Fruit fly (Drosophila melanogaster) whole organism, pupa: ENCODE measurements around the gene CG17271.

Experiments
- CG10348 ChIP-seq: fragments of 200-800 bp; sonication (Bioruptor generic); IDR thresholded peaks from 2 replicates; pipeline ENCODE4 v1.3.6; 2022; ENCODE audit warnings: missing biosample characterization, missing genetic modification characterization
- CG12605 ChIP-seq: fragments of 200-800 bp; sonication (Bioruptor generic); IDR thresholded peaks from 2 replicates; pipeline ENCODE4 v1.3.6; 2022; ENCODE audit warnings: missing biosample characterization, missing genetic modification characterization
- CG13204 ChIP-seq: fragments of 200-800 bp; sonication (Bioruptor generic); optimal IDR thresholded peaks from 2 replicates; lab custom pipeline; 2018; ENCODE audit warnings: missing biosample characterization, mild to moderate bottlenecking, missing genetic modification characterization, moderate library complexity
- CG14655 ChIP-seq: fragments of 200-800 bp; sonication (Bioruptor generic); optimal IDR thresholded peaks from 3 replicates; lab custom pipeline; 2017; ENCODE audit warnings: mild to moderate bottlenecking, missing biosample characterization, missing genetic modification reagents, missing genetic modification characterization
- CG15710 ChIP-seq: fragments of 200-800 bp; sonication (Bioruptor generic); optimal IDR thresholded peaks from 2 replicates; lab custom pipeline; 2018; ENCODE audit warnings: missing biosample characterization, mild to moderate bottlenecking, missing genetic modification characterization, moderate library complexity
- CG17806 ChIP-seq: fragments of 200-800 bp; sonication (Bioruptor generic); optimal IDR thresholded peaks from 2 replicates; lab custom pipeline; 2018; ENCODE audit warnings: missing biosample characterization, mild to moderate bottlenecking, missing genetic modification characterization, moderate library complexity
- CG32121 ChIP-seq: fragments of 200-800 bp; sonication (Bioruptor generic); IDR thresholded peaks from 2 replicates; pipeline ENCODE4 v1.3.6; 2022; ENCODE audit warnings: missing biosample characterization, missing genetic modification characterization
- CG34367 ChIP-seq: fragments of 200-800 bp; sonication (Bioruptor generic); optimal IDR thresholded peaks from 2 replicates; lab custom pipeline; 2018; ENCODE audit warnings: missing biosample characterization, mild to moderate bottlenecking, missing genetic modification characterization
- CG4496 ChIP-seq: fragments of 200-800 bp; sonication (Bioruptor generic); IDR thresholded peaks from 3 replicates; pipeline ENCODE4 v1.3.6; 2022; ENCODE audit warnings: missing biosample characterization, missing genetic modification characterization
- CG8159 ChIP-seq: fragments of 200-800 bp; sonication (Bioruptor generic); optimal IDR thresholded peaks from 3 replicates; lab custom pipeline; 2018; ENCODE audit warnings: missing biosample characterization, mild to moderate bottlenecking, missing genetic modification characterization, moderate library complexity
- CG8301 ChIP-seq: fragments of 200-800 bp; sonication (Bioruptor generic); optimal IDR thresholded peaks from 2 replicates; lab custom pipeline; 2018; ENCODE audit warnings: missing biosample characterization, mild to moderate bottlenecking, missing genetic modification characterization
- CG9948 ChIP-seq: fragments of 200-800 bp; sonication (Bioruptor generic); optimal IDR thresholded peaks from 2 replicates; lab custom pipeline; 2018; ENCODE audit warnings: missing biosample characterization, mild to moderate bottlenecking, missing genetic modification characterization, moderate library complexity
- D1 ChIP-seq: fragments of 200-800 bp; sonication (Bioruptor generic); optimal IDR thresholded peaks from 2 replicates; lab custom pipeline; 2018; ENCODE audit warnings: missing biosample characterization, mild to moderate bottlenecking, missing genetic modification characterization, moderate library complexity
- EcR ChIP-seq: fragments of 200-800 bp; sonication (Bioruptor generic); optimal IDR thresholded peaks from 3 replicates; lab custom pipeline; 2019; ENCODE audit warnings: missing biosample characterization, missing genetic modification characterization, mild to moderate bottlenecking, moderate library complexity, missing genetic modification reagents
- Ets98B ChIP-seq: fragments of 200-800 bp; sonication (Bioruptor generic); IDR thresholded peaks from 2 replicates; pipeline ENCODE4 v1.3.6; 2022; ENCODE audit warnings: missing biosample characterization, missing genetic modification characterization
- Pif1A ChIP-seq: fragments of 200-800 bp; sonication (Bioruptor generic); optimal IDR thresholded peaks from 3 replicates; lab custom pipeline; 2016; ENCODE audit warnings: missing biosample characterization, missing genetic modification characterization
- Pif1B ChIP-seq: fragments of 200-800 bp; sonication (Bioruptor generic); optimal IDR thresholded peaks from 3 replicates; lab custom pipeline; 2016; ENCODE audit warnings: missing biosample characterization, missing genetic modification characterization
- Snoo ChIP-seq: fragments of 200-800 bp; sonication (Bioruptor generic); optimal IDR thresholded peaks from 3 replicates; lab custom pipeline; 2017; ENCODE audit warnings: missing biosample characterization, mild to moderate bottlenecking, missing genetic modification characterization, inconsistent platforms
- fd96Ca ChIP-seq: fragments of 200-800 bp; sonication (Bioruptor generic); IDR thresholded peaks from 3 replicates; pipeline ENCODE4 v1.3.6; 2022; ENCODE audit warnings: missing biosample characterization, missing genetic modification characterization
- gl ChIP-seq: fragments of 200-800 bp; sonication (Bioruptor generic); optimal IDR thresholded peaks from 2 replicates; lab custom pipeline; 2018; ENCODE audit warnings: missing biosample characterization, mild to moderate bottlenecking, missing genetic modification characterization
- rn ChIP-seq: fragments of 200-800 bp; sonication (Bioruptor generic); IDR thresholded peaks from 2 replicates; pipeline ENCODE4 v1.3.6; 2022; ENCODE audit warnings: missing biosample characterization, missing genetic modification characterization

CG17271 gene

DNA sequence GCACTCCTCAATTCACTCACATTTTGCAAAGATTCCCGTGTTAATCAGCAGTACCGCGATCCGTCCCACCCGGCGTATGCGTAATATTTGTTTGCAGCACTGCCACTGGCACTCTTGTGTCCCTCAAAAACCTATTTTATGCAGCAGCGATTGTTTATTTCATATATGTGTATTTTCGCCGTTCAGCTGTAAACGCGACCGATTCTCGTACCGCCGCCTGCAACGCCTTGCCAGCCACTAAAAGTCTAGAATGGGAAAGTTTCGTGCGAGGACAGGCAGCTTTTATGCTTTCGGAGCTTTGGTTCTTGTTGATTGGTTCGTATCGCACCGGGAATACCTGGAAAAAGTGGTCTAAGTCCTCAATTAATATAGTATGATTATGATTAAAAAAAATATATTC, 3.0 kb downstream of the CG17271 start, which contains the start of gene CG17270:
TSS of gene CG17270 (minus strand) at position 241 of the 400 bp plus-strand sequence.
- TF ChIP-seq CG32121 (0 out of 2 replicates have a peak, but pooled peaks have one; percentile 8), Pif1A (GFP tag; lab: Kevin White, UChicago) (no peak)

DNA sequence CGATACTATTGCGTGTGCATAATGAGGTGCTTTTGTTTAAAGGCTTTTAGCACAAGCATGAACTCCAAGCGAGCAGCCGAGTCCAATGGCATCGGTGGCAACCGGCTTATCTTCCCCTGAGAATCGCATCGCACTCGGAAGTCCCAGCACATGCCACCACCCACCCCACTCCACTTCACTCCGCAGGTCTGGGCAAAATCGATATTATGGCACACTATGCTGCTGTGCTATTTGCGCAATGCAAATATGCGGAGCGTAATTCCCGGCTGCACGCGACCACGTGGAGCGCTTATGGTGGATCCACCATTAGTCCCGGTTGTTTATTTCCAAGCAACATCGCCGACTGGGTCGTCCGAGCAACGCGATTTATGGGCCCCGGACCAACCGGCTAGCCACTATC, 3.4 kb downstream of the CG17271 start:
- TF ChIP-seq CG4496, result 0 out of 3 replicates have a peak, but pooled peaks have one; percentile 20
- no peak for TF ChIP-seq D1
- TF ChIP-seq CG13204 (GFP tag; lab: Kevin White, UChicago), result no peak
- TF ChIP-seq CG34367, result no peak
- TF ChIP-seq CG8159, result no peak

- TF ChIP-seq D1, result peak; percentile 10
- TF ChIP-seq CG17806 (tag; lab: Kevin White, UChicago), result no peak
Measured at dm6 chr3R:20816008-20816407, 5.6 kb downstream of the CG17271 start, which contains the start of gene Fancd2. TSS of gene Fancd2 (minus strand) at chr3R:20816190.

dm6 chr3R:20802253-20802652, 19.4 kb downstream of the CG17271 start:
- no peak for TF ChIP-seq CG4496
- no peak for TF ChIP-seq Pif1A (GFP tag; lab: Kevin White, UChicago)
- TF ChIP-seq Pif1B, result no peak
- TF ChIP-seq CG34367, result no peak
- TF ChIP-seq Snoo (tag; lab: Kevin White, UChicago), result no peak
- no peak for TF ChIP-seq CG17806 (tag; lab: Kevin White, UChicago)
- no peak for TF ChIP-seq rn (GFP tag; lab: Robert Waterston, UW)
- no peak for TF ChIP-seq CG15710 (tag; lab: Kevin White, UChicago)

DNA sequence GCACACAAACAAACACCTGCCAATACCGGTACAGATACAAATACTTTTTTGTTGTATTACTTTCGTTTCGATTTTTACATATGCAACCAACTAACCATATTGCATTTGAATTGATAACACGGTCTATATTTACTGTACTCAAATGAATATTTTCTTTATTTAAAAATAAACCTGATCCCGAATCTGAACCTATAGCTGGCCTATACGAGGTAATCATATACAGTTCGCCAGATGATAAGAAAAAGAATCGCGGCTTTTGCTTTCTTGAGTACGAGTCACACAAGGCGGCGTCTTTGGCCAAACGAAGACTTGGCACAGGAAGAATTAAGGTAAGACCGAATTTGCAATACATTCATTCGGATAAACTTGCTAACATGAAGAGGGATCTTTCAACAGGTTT, 24.7 kb downstream of the CG17271 start:
- no peak for TF ChIP-seq CG12605 (GFP tag; lab: Robert Waterston, UW)
- no peak for TF ChIP-seq Pif1A (GFP tag; lab: Kevin White, UChicago)
- no peak for TF ChIP-seq CG4496
- TF ChIP-seq EcR (GFP tag; lab: Kevin White, UChicago), result no peak
- no peak for TF ChIP-seq CG9948
- no peak for TF ChIP-seq D1
- TF ChIP-seq CG10348 (GFP tag; lab: Robert Waterston, UW), result no peak
- no peak for TF ChIP-seq rn (GFP tag; lab: Robert Waterston, UW)
- TF ChIP-seq fd96Ca (GFP tag; lab: Robert Waterston, UW), result no peak
- no peak for TF ChIP-seq CG15710 (tag; lab: Kevin White, UChicago)
- TF ChIP-seq Snoo (tag; lab: Kevin White, UChicago), result no peak
- no peak for TF ChIP-seq CG8159
- no peak for TF ChIP-seq gl (tag; lab: Kevin White, UChicago)
- TF ChIP-seq, all 21 proteins: peak for 0

DNA sequence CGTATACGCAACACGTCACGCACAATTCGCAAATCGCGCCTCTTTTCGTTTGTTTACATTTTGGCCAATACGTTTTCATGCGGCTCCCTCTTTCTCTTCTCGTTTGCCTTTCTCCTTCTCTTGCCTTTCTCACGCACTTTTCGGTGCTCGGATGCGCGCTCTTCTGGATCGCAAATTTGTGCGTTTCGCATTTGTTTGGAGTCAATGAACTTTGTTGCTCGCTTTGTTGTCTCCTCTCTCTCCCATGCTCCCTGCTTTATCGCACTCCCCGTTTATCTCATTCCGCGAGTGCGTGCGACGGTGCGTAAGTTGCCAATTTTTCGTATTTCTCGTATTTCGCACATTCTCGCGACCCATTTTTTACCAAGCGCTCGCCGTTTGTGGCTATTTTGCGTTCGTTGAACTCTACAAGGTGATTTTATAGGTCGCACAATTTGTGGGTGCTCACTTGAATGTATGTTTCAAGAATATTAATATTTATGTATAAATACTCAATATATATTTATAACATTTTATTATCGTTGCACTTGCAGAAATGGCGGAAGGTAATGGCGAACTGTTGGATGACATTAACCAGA, 30.3 kb downstream of the CG17271 start:
- TF ChIP-seq CG4496 (0 out of 3 replicates have a peak, but pooled peaks have one; percentile 25), CG15710 (tag; lab: Kevin White, UChicago) (no peak), gl (tag; lab: Kevin White, UChicago) (no peak), CG9948 (no peak), EcR (GFP tag; lab: Kevin White, UChicago) (peak; percentile 90)

DNA sequence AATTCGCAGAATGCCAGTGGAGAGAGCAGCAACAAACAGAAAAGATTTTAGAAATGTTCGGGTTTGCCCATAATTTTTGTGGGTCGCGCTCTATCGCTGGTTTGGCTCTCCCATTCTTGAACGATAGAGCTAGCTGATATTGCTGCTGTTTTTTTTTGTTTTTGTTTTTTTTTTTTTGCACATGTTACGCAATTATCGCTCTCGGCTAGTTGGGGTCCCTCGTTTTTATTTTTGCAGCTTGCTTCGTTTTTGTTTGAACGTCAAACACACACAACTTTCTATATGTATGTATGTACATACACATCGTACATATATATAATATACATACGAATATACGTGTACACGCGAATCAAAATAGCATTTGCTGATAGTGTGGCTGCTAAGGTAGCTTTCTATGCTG, 31.2 kb downstream of the CG17271 start:
- TF ChIP-seq CG12605 (GFP tag; lab: Robert Waterston, UW) (peak; percentile 63), gl (tag; lab: Kevin White, UChicago) (no peak), EcR (GFP tag; lab: Kevin White, UChicago) (no peak), Pif1B (no peak), Ets98B (GFP tag; lab: Robert Waterston, UW) (peak; percentile 65), Snoo (tag; lab: Kevin White, UChicago) (no peak), CG4496 (peak; percentile 79), CG17806 (tag; lab: Kevin White, UChicago) (no peak), CG8159 (no peak), CG13204 (GFP tag; lab: Kevin White, UChicago) (no peak), CG8301 (tag; lab: Kevin White, UChicago) (no peak), CG9948 (no peak), rn (GFP tag; lab: Robert Waterston, UW) (no peak), CG10348 (GFP tag; lab: Robert Waterston, UW) (no peak), CG32121 (peak; percentile 79), CG34367 (no peak), fd96Ca (GFP tag; lab: Robert Waterston, UW) (no peak), CG15710 (tag; lab: Kevin White, UChicago) (no peak), CG14655 (no peak), Pif1A (GFP tag; lab: Kevin White, UChicago) (no peak), D1 (no peak)

DNA sequence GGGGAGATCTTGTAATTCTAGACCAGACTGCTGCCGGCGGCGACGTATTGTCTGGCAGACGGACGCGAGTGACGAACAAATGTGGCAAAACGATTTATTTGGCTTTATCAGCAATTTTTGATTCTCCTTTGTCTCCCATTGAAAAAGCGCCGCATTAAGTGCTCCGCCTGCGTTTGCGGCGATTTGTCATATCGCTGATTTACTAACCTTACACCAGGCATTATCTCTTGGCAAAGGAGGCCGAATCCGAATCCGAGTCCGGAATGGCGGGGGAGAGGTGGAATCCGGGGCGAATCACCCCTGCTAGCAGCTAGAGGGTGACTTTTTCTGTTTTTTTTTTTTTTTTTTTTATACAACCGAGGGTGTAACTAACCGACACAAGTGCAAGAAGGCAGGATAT, 33.1 kb downstream of the CG17271 start:
- TF ChIP-seq CG4496 (no peak), Pif1B (no peak), Ets98B (GFP tag; lab: Robert Waterston, UW) (no peak), CG15710 (tag; lab: Kevin White, UChicago) (no peak), CG12605 (GFP tag; lab: Robert Waterston, UW) (no peak)
